Fruit fly (Drosophila melanogaster): ENCODE measurements around the gene soti.

The soti gene

dm6 chr3R:14421818-14422217 is 40.3 kb upstream of the soti start (continued):
- TF ChIP-seq CG6808 (GFP tag; optimal IDR thresholded peaks at IDR 0.05) (peak; percentile 46), Eip75B (GFP tag; optimal IDR thresholded peaks at IDR 0.05) (peak; percentile 13), Sox15 (GFP tag; optimal IDR thresholded peaks at IDR 0.05) (no peak), Smox (GFP tag; optimal IDR thresholded peaks at IDR 0.05) (no peak), CG34406 (GFP tag; optimal IDR thresholded peaks at IDR 0.05) (peak; percentile 44), CG4318 (GFP tag; optimal IDR thresholded peaks at IDR 0.05) (no peak), pdm3 (GFP tag; optimal IDR thresholded peaks at IDR 0.05) (no peak)

- TF ChIP-seq ss (GFP tag; optimal IDR thresholded peaks at IDR 0.05) (no peak), CG4318 (GFP tag; optimal IDR thresholded peaks at IDR 0.05) (no peak), CG15336 (GFP tag; IDR thresholded peaks at IDR 0.05) (no peak), Hr38 (GFP tag; optimal IDR thresholded peaks at IDR 0.05) (no peak), CG11902 (GFP tag; optimal IDR thresholded peaks at IDR 0.05) (peak; percentile 8), Eip93F (GFP tag; optimal IDR thresholded peaks at IDR 0.05) (no peak), Smox (GFP tag; optimal IDR thresholded peaks at IDR 0.05) (no peak), CG8632 (GFP tag; optimal IDR thresholded peaks at IDR 0.05) (peak; percentile 8), CG34406 (GFP tag; optimal IDR thresholded peaks at IDR 0.05) (peak; percentile 27), CG16779 (tag; optimal IDR thresholded peaks at IDR 0.05) (no peak), CG10631 (GFP tag; optimal IDR thresholded peaks at IDR 0.05) (no peak), CG32006 (GFP tag; optimal IDR thresholded peaks at IDR 0.05) (no peak), OdsH (GFP tag; optimal IDR thresholded peaks at IDR 0.05) (peak; percentile 17), CG8119 (GFP tag; IDR thresholded peaks at IDR 0.05) (no peak), fd85E (GFP tag; optimal IDR thresholded peaks at IDR 0.05) (no peak), lz (GFP tag; optimal IDR thresholded peaks at IDR 0.05) (peak; percentile 25), CG6854 (GFP tag; optimal IDR thresholded peaks at IDR 0.05) (no peak), salr (GFP tag; optimal IDR thresholded peaks at IDR 0.05) (no peak), CG3032 (tag; optimal IDR thresholded peaks at IDR 0.05) (no peak), CG6163 (GFP tag; IDR thresholded peaks at IDR 0.05) (no peak), CG8319 (GFP tag; optimal IDR thresholded peaks at IDR 0.05) (no peak), fkh (GFP tag; optimal IDR thresholded peaks at IDR 0.05) (no peak), eg (GFP tag; IDR thresholded peaks at IDR 0.05) (no peak), CG11762 (GFP tag; optimal IDR thresholded peaks at IDR 0.05; ENCODE audit: insufficient read depth) (no peak), Lpt (GFP tag; optimal IDR thresholded peaks at IDR 0.05) (no peak), Hr39 (GFP tag; optimal IDR thresholded peaks at IDR 0.05) (peak; percentile 31), CG6276 (GFP tag; optimal IDR thresholded peaks at IDR 0.05) (no peak), topi (GFP tag; optimal IDR thresholded peaks at IDR 0.05) (peak; percentile 42), fd59A (GFP tag; optimal IDR thresholded peaks at IDR 0.05) (no peak), esn (GFP tag; optimal IDR thresholded peaks at IDR 0.05) (peak; percentile 55), cyc (GFP tag; optimal IDR thresholded peaks at IDR 0.05) (peak; percentile 21), CG7368 (GFP tag; optimal IDR thresholded peaks at IDR 0.05) (no peak), Blimp-1 (GFP tag; optimal IDR thresholded peaks at IDR 0.05) (peak; percentile 75), Sox102F (GFP tag; optimal IDR thresholded peaks at IDR 0.05) (peak; percentile 38), CG6808 (GFP tag; optimal IDR thresholded peaks at IDR 0.05) (no peak), Ets96B (tag; optimal IDR thresholded peaks at IDR 0.05) (no peak), Sox15 (GFP tag; optimal IDR thresholded peaks at IDR 0.05) (no peak), dsx (GFP tag; optimal IDR thresholded peaks at IDR 0.05; ENCODE audit: poor library complexity, severe bottlenecking) (no peak), dac (GFP tag; optimal IDR thresholded peaks at IDR 0.05) (no peak), CG3919 (GFP tag; optimal IDR thresholded peaks at IDR 0.05) (peak; percentile 20), pdm3 (GFP tag; optimal IDR thresholded peaks at IDR 0.05) (peak; percentile 36), achi (GFP tag; optimal IDR thresholded peaks at IDR 0.05) (peak; percentile 12), CG31627 (GFP tag; optimal IDR thresholded peaks at IDR 0.05) (peak; percentile 34), Eip78C (GFP tag) (peak; percentile 87), CG6792 (GFP tag; optimal IDR thresholded peaks at IDR 0.05) (peak; percentile 34), CG10669 (GFP tag; optimal IDR thresholded peaks at IDR 0.05) (no peak), CG1621 (tag; optimal IDR thresholded peaks at IDR 0.05) (no peak)
Observed at dm6 chr3R:14419386-14420043, 38.0 kb upstream of the soti start.

Data from whole organism, prepupa.